Fruit fly (Drosophila melanogaster) S2 (cell line): Measurements from ENCODE around the gene TwdlX.

ENCODE experiments used
- CG8478 ChIP-seq: fragments of >200 bp; optimal IDR thresholded peaks from 2 replicates; lab custom pipeline; 2018
- CTCF ChIP-seq, 2 experiments: fragments of >200 bp; optimal IDR thresholded peaks; 2 replicates each; lab custom pipeline; 2018

DNA sequence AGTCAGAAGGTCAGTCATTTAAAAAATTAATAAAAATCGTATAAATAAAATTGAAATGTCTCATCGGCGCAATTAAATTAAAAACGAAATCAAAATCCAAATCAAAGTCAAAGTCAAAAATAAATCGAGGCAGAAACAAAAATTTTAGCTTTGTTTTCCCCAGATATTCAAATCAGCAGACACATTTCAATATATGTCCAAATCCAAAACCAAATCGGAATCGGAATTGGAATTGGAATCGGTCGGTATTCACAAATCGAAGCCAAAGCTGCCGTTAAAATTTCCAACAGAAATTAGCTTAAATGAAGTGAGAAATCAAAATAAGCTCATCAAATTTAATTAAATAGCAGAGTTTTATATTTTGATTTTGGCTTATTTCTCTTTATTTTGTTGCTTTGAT, 5.3 kb downstream of the TwdlX start:
- TF ChIP-seq CTCF (optimal IDR thresholded peaks at IDR 0.05; lab: Kevin White, UChicago) (no peak), CG8478 (lab: Kevin White, UChicago) (no peak)
